Fruit fly (Drosophila melanogaster): ENCODE measurements around the gene Cpr64Aa.

Cpr64Aa gene

dm6 chr3L:4230357-4230901 is 21.5 kb upstream of the Cpr64Aa start (continued):
- peak; percentile 75 for TF ChIP-seq CG3847 (GFP tag; IDR thresholded peaks at IDR 0.05)
- peak; percentile 31 for TF ChIP-seq CG6765 (GFP tag; optimal IDR thresholded peaks at IDR 0.05)
- peak; percentile 89 for TF ChIP-seq CG18619 (GFP tag; optimal IDR thresholded peaks at IDR 0.05)
- peak; percentile 79 for TF ChIP-seq Dek (tag; optimal IDR thresholded peaks at IDR 0.05)
- TF ChIP-seq fd102C (GFP tag; optimal IDR thresholded peaks at IDR 0.05), result peak; percentile 97
- peak; percentile 65 for TF ChIP-seq Fer2 (tag; optimal IDR thresholded peaks at IDR 0.05)
- TF ChIP-seq D19B (GFP tag; optimal IDR thresholded peaks at IDR 0.05), result no peak
- TF ChIP-seq luna (GFP tag; optimal IDR thresholded peaks at IDR 0.05), result peak; percentile 8
- TF ChIP-seq crol (GFP tag; IDR thresholded peaks at IDR 0.05), result peak; percentile 60
- TF ChIP-seq CG9932 (GFP tag; IDR thresholded peaks at IDR 0.05), result no peak
- TF ChIP-seq chn (GFP tag; optimal IDR thresholded peaks at IDR 0.05), result peak; percentile 95
- peak; percentile 89 for TF ChIP-seq nom (GFP tag; optimal IDR thresholded peaks at IDR 0.05)
- TF ChIP-seq CG10209 (GFP tag; optimal IDR thresholded peaks at IDR 0.05), result peak; percentile 95
- TF ChIP-seq grn (GFP tag; optimal IDR thresholded peaks at IDR 0.05), result peak; percentile 49
- TF ChIP-seq CG13287 (GFP tag; IDR thresholded peaks at IDR 0.05; ENCODE audit: partially characterized antibody), result no peak
- peak; percentile 80 for TF ChIP-seq sob (GFP tag; IDR thresholded peaks at IDR 0.05)
- peak; percentile 94 for TF ChIP-seq CG9609 (GFP tag; optimal IDR thresholded peaks at IDR 0.05)
- no peak for TF ChIP-seq h (optimal IDR thresholded peaks at IDR 0.05)
- TF ChIP-seq CG13424 (tag; optimal IDR thresholded peaks at IDR 0.05), result peak; percentile 95
- peak; percentile 76 for TF ChIP-seq CG11456 (GFP tag; IDR thresholded peaks at IDR 0.05)
- peak; percentile 81; the same call in 2 of the 3 replicates for TF ChIP-seq CG34422 (GFP tag; IDR thresholded peaks at IDR 0.05)
- TF ChIP-seq CG11085 (GFP tag; IDR thresholded peaks at IDR 0.05), result peak; percentile 39; the same call in 1 of the 2 replicates
- peak; percentile 91 for TF ChIP-seq otp (GFP tag; IDR thresholded peaks at IDR 0.05)
- TF ChIP-seq caup (GFP tag; optimal IDR thresholded peaks at IDR 0.05; ENCODE audit: severe bottlenecking), result peak; percentile 66
- TF ChIP-seq ewg (GFP tag; optimal IDR thresholded peaks at IDR 0.05), result peak; percentile 90
- peak; percentile 94 for TF ChIP-seq CG15601 (tag; optimal IDR thresholded peaks at IDR 0.05)
- peak; percentile 87 for TF ChIP-seq Gsc (GFP tag; IDR thresholded peaks at IDR 0.05)
- TF ChIP-seq pita (GFP tag; optimal IDR thresholded peaks at IDR 0.05), result no peak
- peak; percentile 86 for TF ChIP-seq Usf (GFP tag; optimal IDR thresholded peaks at IDR 0.05)
- TF ChIP-seq p53 (GFP tag; optimal IDR thresholded peaks at IDR 0.05), result peak; percentile 83
- no peak for TF ChIP-seq mld (GFP tag; IDR thresholded peaks at IDR 0.05; ENCODE audit: partially characterized antibody)
- TF ChIP-seq trh (GFP tag; optimal IDR thresholded peaks at IDR 0.05), result peak; percentile 83
- no peak for TF ChIP-seq CG16813 (GFP tag; IDR thresholded peaks at IDR 0.05; ENCODE audit: partially characterized antibody)
- peak; percentile 83 for TF ChIP-seq kay (GFP tag; optimal IDR thresholded peaks at IDR 0.05)
- TF ChIP-seq knrl (GFP tag; IDR thresholded peaks at IDR 0.05; ENCODE audit: partially characterized antibody), result no peak
- peak; percentile 93 for TF ChIP-seq ara (GFP tag; IDR thresholded peaks at IDR 0.05)
- peak; percentile 96 for TF ChIP-seq gsb-n (tag; optimal IDR thresholded peaks at IDR 0.05)
- peak; percentile 43 for TF ChIP-seq CG2120 (GFP tag; optimal IDR thresholded peaks at IDR 0.05)
- TF ChIP-seq Ets97D (GFP tag; optimal IDR thresholded peaks at IDR 0.05), result peak; percentile 76
- peak; percentile 85 for TF ChIP-seq run (tag; optimal IDR thresholded peaks at IDR 0.05)
- TF ChIP-seq Deaf1 (tag; optimal IDR thresholded peaks at IDR 0.05), result peak; percentile 64
- peak; percentile 61 for TF ChIP-seq CG6854 (GFP tag; optimal IDR thresholded peaks at IDR 0.05)
- TF ChIP-seq hkb (optimal IDR thresholded peaks at IDR 0.05), result no peak
- TF ChIP-seq hkb (GFP tag; IDR thresholded peaks at IDR 0.05), result peak; percentile 91
- peak; percentile 86 for TF ChIP-seq CG9437 (GFP tag; optimal IDR thresholded peaks at IDR 0.05)
- TF ChIP-seq Mrtf (GFP tag; IDR thresholded peaks at IDR 0.05), result peak; percentile 83
- TF ChIP-seq nau (GFP tag; optimal IDR thresholded peaks at IDR 0.05), result peak; percentile 84
- peak; percentile 86 for TF ChIP-seq CG14667 (GFP tag; IDR thresholded peaks at IDR 0.05)
- TF ChIP-seq yki (optimal IDR thresholded peaks at IDR 0.05), result no peak
- peak; percentile 38 for TF ChIP-seq CG18011 (GFP tag; optimal IDR thresholded peaks at IDR 0.05)
- no peak for TF ChIP-seq Dbx (GFP tag; IDR thresholded peaks at IDR 0.05)

Data from whole organism, embryonic.